Worm (Caenorhabditis elegans) whole organism, L1 larva: ENCODE measurements around the gene F56C3.4.
A peak's percentile ranks its signal among the peaks of the same experiment; 100 is the strongest.

Source experiments
- C04F5.9 ChIP-seq: sonication (generic microtip); optimal IDR thresholded peaks from 2 replicates; lab custom pipeline; 2016; ENCODE audit warnings: missing genetic modification characterization, missing compliant biosample characterization
- C34B4.2 ChIP-seq: sonication (generic microtip); optimal IDR thresholded peaks from 2 replicates; lab custom pipeline; 2017; ENCODE audit warnings: mild to moderate bottlenecking, missing genetic modification characterization, missing compliant biosample characterization
- F16B12.6 ChIP-seq: fragments of 150-350 bp; optimal IDR thresholded peaks from 2 replicates; lab custom pipeline; 2014; ENCODE audit warnings: missing biosample characterization, missing genetic modification characterization
- aha-1 ChIP-seq: fragments of 150-350 bp; optimal IDR thresholded peaks from 2 replicates; lab custom pipeline; 2014; ENCODE audit warnings: missing biosample characterization, missing genetic modification characterization
- ama-1 ChIP-seq: fragments of 150-350 bp; optimal IDR thresholded peaks from 2 replicates; lab custom pipeline; 2014
- blmp-1 ChIP-seq: fragments of 150-350 bp; optimal IDR thresholded peaks from 2 replicates; lab custom pipeline; 2014; ENCODE audit warnings: missing biosample characterization, missing genetic modification characterization
- ceh-8 ChIP-seq: fragments of 200-800 bp; sonication (Bioruptor generic); optimal IDR thresholded peaks from 2 replicates; lab custom pipeline; 2018; ENCODE audit warnings: mild to moderate bottlenecking, missing genetic modification characterization, moderate library complexity, missing compliant biosample characterization
- ceh-82 ChIP-seq, 3 experiments: fragments of 150-350 bp in 1 of 3; sonication (generic microtip) in 2 of 3; optimal IDR thresholded peaks; 2 replicates each; lab custom pipeline; 2014 to 2017; ENCODE audit warnings: missing biosample characterization in 3 of 3, missing genetic modification characterization in 3 of 3
- ces-1 ChIP-seq: fragments of 150-350 bp; optimal IDR thresholded peaks from 2 replicates; lab custom pipeline; 2014; ENCODE audit warnings: missing biosample characterization, missing genetic modification reagents, missing genetic modification characterization
- dpl-1 ChIP-seq, 3 experiments: fragments of 150-350 bp in 2 of 3; sonication (generic microtip) in 1 of 3; optimal IDR thresholded peaks; 2 replicates each; lab custom pipeline; 2014 to 2017; ENCODE audit warnings: missing biosample characterization in 3 of 3, missing genetic modification characterization in 3 of 3, missing genetic modification reagents in 3 of 3
- dsc-1 ChIP-seq: sonication (generic microtip); optimal IDR thresholded peaks from 2 replicates; lab custom pipeline; 2016; ENCODE audit warnings: mild to moderate bottlenecking, missing genetic modification characterization, missing compliant biosample characterization
- efl-1 ChIP-seq, 4 experiments: fragments of 150-350 bp; optimal IDR thresholded peaks in 3 of 4; peaks in 1 of 4; 1 replicate in 1 of 4; 2 replicates in 3 of 4; lab custom pipeline; 2014; ENCODE audit warnings: missing biosample characterization in 2 of 4, missing genetic modification characterization in 2 of 4, missing genetic modification reagents in 2 of 4
- egl-27 ChIP-seq, 2 experiments: fragments of 150-350 bp in 1 of 2; sonication (generic microtip); optimal IDR thresholded peaks; 3 replicates each; lab custom pipeline; 2017 to 2018; ENCODE audit warnings: missing biosample characterization in 2 of 2, missing genetic modification characterization in 2 of 2, missing genetic modification reagents in 2 of 2
- ets-5 ChIP-seq: fragments of 200-800 bp; sonication (Bioruptor generic); IDR thresholded peaks from 2 replicates; pipeline ENCODE4 v1.3.6; 2022; ENCODE audit warnings: missing genetic modification characterization, missing compliant biosample characterization
- fkh-10 ChIP-seq: sonication (generic microtip); optimal IDR thresholded peaks from 2 replicates; lab custom pipeline; 2017; ENCODE audit warnings: missing biosample characterization, missing genetic modification reagents, missing genetic modification characterization
- fkh-4 ChIP-seq: sonication (generic microtip); optimal IDR thresholded peaks from 2 replicates; lab custom pipeline; 2016; ENCODE audit warnings: missing compliant biosample characterization, missing genetic modification characterization, borderline replicate concordance
- grh-1 ChIP-seq: fragments of 200-800 bp; sonication (Bioruptor generic); IDR thresholded peaks from 2 replicates; pipeline ENCODE4 v1.3.6; 2022; ENCODE audit warnings: missing genetic modification reagents, missing genetic modification characterization, missing compliant biosample characterization
- hpl-2 ChIP-seq: fragments of 150-350 bp; optimal IDR thresholded peaks from 2 replicates; lab custom pipeline; 2014; ENCODE audit warnings: missing biosample characterization, missing genetic modification reagents, missing genetic modification characterization
- jun-1 ChIP-seq: fragments of 150-350 bp; optimal IDR thresholded peaks from 2 replicates; lab custom pipeline; 2014; ENCODE audit warnings: missing biosample characterization, missing genetic modification reagents, missing genetic modification characterization
- lin-13 ChIP-seq: fragments of 150-350 bp; optimal IDR thresholded peaks from 2 replicates; lab custom pipeline; 2014; ENCODE audit warnings: missing biosample characterization, missing genetic modification reagents, missing genetic modification characterization
- lin-14 ChIP-seq: fragments of 200-800 bp; sonication (Bioruptor generic); optimal IDR thresholded peaks from 2 replicates; lab custom pipeline; 2018; ENCODE audit warnings: mild to moderate bottlenecking, missing genetic modification characterization, moderate library complexity, missing compliant biosample characterization
- lin-15B ChIP-seq: fragments of 150-350 bp; sonication (generic microtip); optimal IDR thresholded peaks from 3 replicates; lab custom pipeline; 2014; ENCODE audit warnings: missing biosample characterization, missing genetic modification characterization
- lin-35 ChIP-seq, 2 experiments: fragments of 150-350 bp; optimal IDR thresholded peaks; 2 replicates each; lab custom pipeline; 2014; ENCODE audit warnings: missing biosample characterization in 2 of 2, missing genetic modification characterization in 2 of 2, missing genetic modification reagents in 2 of 2
- lir-3 ChIP-seq: sonication (generic microtip); optimal IDR thresholded peaks from 2 replicates; lab custom pipeline; 2016; ENCODE audit warnings: mild to moderate bottlenecking, missing genetic modification characterization, moderate library complexity, missing compliant biosample characterization; ENCODE audit not compliant: poor library complexity
- lsy-2 ChIP-seq, 2 experiments: fragments of 150-350 bp; optimal IDR thresholded peaks; 2 replicates each; lab custom pipeline; 2014; ENCODE audit warnings: missing biosample characterization in 2 of 2, missing genetic modification characterization in 2 of 2
- mab-9 ChIP-seq: fragments of 200-800 bp; sonication (Bioruptor generic); IDR thresholded peaks from 2 replicates; pipeline ENCODE4 v1.3.6; 2022; ENCODE audit warnings: missing genetic modification reagents, missing genetic modification characterization, missing compliant biosample characterization
- mdl-1 ChIP-seq, 2 experiments: fragments of 150-350 bp; optimal IDR thresholded peaks; 2 replicates each; lab custom pipeline; 2014 to 2017; ENCODE audit warnings: missing biosample characterization in 2 of 2, missing genetic modification characterization in 2 of 2, inconsistent platforms in 1 of 2
- mef-2 ChIP-seq: fragments of 150-350 bp; optimal IDR thresholded peaks from 2 replicates; lab custom pipeline; 2014; ENCODE audit warnings: missing biosample characterization, missing genetic modification characterization
- nhr-12 ChIP-seq: sonication (generic microtip); optimal IDR thresholded peaks from 2 replicates; lab custom pipeline; 2017; ENCODE audit warnings: missing biosample characterization, missing genetic modification characterization
- nhr-19 ChIP-seq: fragments of 200-800 bp; sonication (Bioruptor generic); conservative IDR thresholded peaks from 2 replicates; pipeline ENCODE4 v1.3.6; 2022; ENCODE audit warnings: missing genetic modification characterization, missing compliant biosample characterization
- nhr-20 ChIP-seq: sonication (generic microtip); optimal IDR thresholded peaks from 2 replicates; lab custom pipeline; 2016; ENCODE audit warnings: mild to moderate bottlenecking, missing genetic modification characterization, missing compliant biosample characterization
- nhr-76 ChIP-seq: sonication (generic microtip); optimal IDR thresholded peaks from 2 replicates; lab custom pipeline; 2017; ENCODE audit warnings: missing biosample characterization, missing genetic modification characterization
- nhr-77 ChIP-seq: fragments of 150-350 bp; optimal IDR thresholded peaks from 2 replicates; lab custom pipeline; 2014; ENCODE audit warnings: missing biosample characterization, missing genetic modification characterization
- nhr-84 ChIP-seq: sonication (generic microtip); optimal IDR thresholded peaks from 2 replicates; lab custom pipeline; 2017; ENCODE audit warnings: missing biosample characterization, missing genetic modification characterization
- nhr-85 ChIP-seq: sonication (generic microtip); peaks from one replicate; lab custom pipeline; 2016; ENCODE audit warnings: missing genetic modification characterization, inconsistent platforms, missing compliant biosample characterization
- pqm-1 ChIP-seq: sonication (generic microtip); optimal IDR thresholded peaks from 3 replicates; lab custom pipeline; 2017; ENCODE audit warnings: missing biosample characterization, missing genetic modification characterization
- rnt-1 ChIP-seq: sonication (generic microtip); optimal IDR thresholded peaks from 2 replicates; lab custom pipeline; 2016; ENCODE audit warnings: mild to moderate bottlenecking, missing genetic modification characterization, moderate library complexity, missing compliant biosample characterization
- skn-1 ChIP-seq: fragments of 150-350 bp; optimal IDR thresholded peaks from 2 replicates; lab custom pipeline; 2014; ENCODE audit warnings: missing biosample characterization, missing genetic modification characterization
- sox-4 ChIP-seq: sonication (generic microtip); optimal IDR thresholded peaks from 2 replicates; lab custom pipeline; 2016; ENCODE audit warnings: missing genetic modification characterization, missing compliant biosample characterization
- swsn-7 ChIP-seq: sonication (generic microtip); optimal IDR thresholded peaks from 2 replicates; lab custom pipeline; 2016; ENCODE audit warnings: missing genetic modification characterization, missing compliant biosample characterization
- tbx-2 ChIP-seq: sonication (generic microtip); optimal IDR thresholded peaks from 2 replicates; lab custom pipeline; 2016; ENCODE audit warnings: missing genetic modification characterization, missing compliant biosample characterization
- unc-98 ChIP-seq: fragments of 200-800 bp; sonication (Bioruptor generic); IDR thresholded peaks from 2 replicates; pipeline ENCODE4 v1.3.6; 2022; ENCODE audit warnings: missing genetic modification characterization, missing compliant biosample characterization
- ztf-4 ChIP-seq: fragments of 150-350 bp; optimal IDR thresholded peaks from 2 replicates; lab custom pipeline; 2014; ENCODE audit warnings: missing biosample characterization, missing genetic modification characterization

The F56C3.4 gene

DNA sequence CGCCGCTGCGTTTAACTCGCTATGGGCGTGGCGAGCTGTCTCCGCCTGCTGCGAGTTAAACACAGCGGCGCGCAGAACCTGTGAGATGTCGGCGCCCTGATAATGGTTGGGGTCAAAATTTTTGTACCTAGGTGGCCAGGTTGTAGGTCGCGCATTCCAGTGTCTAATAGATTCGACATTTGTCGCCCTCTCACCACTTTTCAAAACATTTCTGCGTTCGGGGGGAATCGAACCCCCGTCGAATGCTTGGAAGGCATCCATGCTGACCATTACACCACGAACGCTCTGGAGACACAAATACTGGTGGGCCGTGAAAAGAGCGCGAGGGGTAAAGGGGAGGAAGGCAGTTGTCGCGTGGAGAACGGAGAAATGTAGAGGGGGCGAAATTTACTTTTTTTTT, 18.9 kb upstream of the F56C3.4 start (continued):
- TF ChIP-seq aha-1 = no peak
- no peak for TF ChIP-seq nhr-85 (tag; lab: Kevin White, UChicago)
- no peak for TF ChIP-seq ama-1
- TF ChIP-seq lin-14 (GFP tag; lab: Kevin White, UChicago) = peak; percentile 49
- TF ChIP-seq nhr-20 = peak; percentile 34
- TF ChIP-seq ets-5 (GFP tag; lab: Robert Waterston, UW) = no peak
- TF ChIP-seq ceh-82 (tag; optimal IDR thresholded peaks at IDR 0.05; lab: Kevin White, UChicago) = peak; percentile 33 to 65 (median 58)
- no peak for TF ChIP-seq fkh-4 (tag; lab: Kevin White, UChicago)
- TF ChIP-seq F16B12.6 (tag; lab: Kevin White, UChicago) = no peak
- no peak for TF ChIP-seq lir-3 (tag; lab: Kevin White, UChicago)
- TF ChIP-seq C34B4.2 (tag; lab: Kevin White, UChicago) = no peak
- TF ChIP-seq sox-4 (tag; lab: Kevin White, UChicago) = no peak
- TF ChIP-seq dpl-1 (GFP tag; optimal IDR thresholded peaks at IDR 0.05; lab: Kevin White, UChicago) = peak in 1 of 3 experiments; percentile 19
- no peak for TF ChIP-seq ztf-4
- peak; percentile 81 for TF ChIP-seq skn-1 (tag; lab: Kevin White, UChicago)
- TF ChIP-seq lin-13 (GFP tag; lab: Kevin White, UChicago) = no peak
- peak; percentile 33 for TF ChIP-seq swsn-7 (tag; lab: Kevin White, UChicago)
- TF ChIP-seq grh-1 (GFP tag; lab: Robert Waterston, UW) = peak; percentile 41
- TF ChIP-seq ces-1 (GFP tag; lab: Kevin White, UChicago) = no peak
- no peak for TF ChIP-seq lin-15B
- no peak for TF ChIP-seq hpl-2 (GFP tag; lab: Kevin White, UChicago)
- no peak for TF ChIP-seq mef-2 (tag; lab: Kevin White, UChicago)
- peak; percentile 64 for TF ChIP-seq nhr-19 (GFP tag; lab: Robert Waterston, UW)
- TF ChIP-seq nhr-77 (tag; lab: Kevin White, UChicago) = peak; percentile 32
- peak; percentile 55 for TF ChIP-seq ceh-8 (GFP tag; lab: Kevin White, UChicago)
- peak in 1 of 2 experiments; percentile 62 for TF ChIP-seq lin-35 (GFP tag; optimal IDR thresholded peaks at IDR 0.05; lab: Kevin White, UChicago)
- TF ChIP-seq blmp-1 (tag; lab: Kevin White, UChicago) = no peak
- TF ChIP-seq C04F5.9 = no peak
- TF ChIP-seq tbx-2 = peak; percentile 4
- TF ChIP-seq jun-1 (tag; lab: Kevin White, UChicago) = peak; percentile 68
- peak; percentile 67 for TF ChIP-seq dsc-1
- TF ChIP-seq pqm-1 (tag; lab: Kevin White, UChicago) = no peak
- TF ChIP-seq, all 84 proteins: peak for 32

DNA sequence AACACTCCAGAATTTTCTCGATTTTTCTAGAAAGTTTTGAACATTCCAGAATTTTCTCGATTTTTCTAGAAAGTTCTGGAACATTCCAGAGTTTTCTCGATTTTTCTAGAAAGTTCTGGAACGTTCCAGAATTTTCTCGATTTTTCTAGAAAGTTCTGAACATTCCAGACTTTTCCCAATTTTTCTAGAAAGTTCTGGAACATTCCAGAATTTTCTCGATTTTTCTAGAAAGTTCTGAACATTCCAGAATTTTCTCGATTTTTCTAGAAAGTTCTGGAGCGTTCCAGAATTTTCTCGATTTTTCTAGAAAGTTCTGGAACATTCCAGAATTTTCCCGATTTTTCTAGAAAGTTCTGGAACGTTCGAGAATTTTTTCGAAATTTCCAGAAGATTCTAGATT, 14.5 kb upstream of the F56C3.4 start:
- TF ChIP-seq mab-9 (GFP tag; lab: Robert Waterston, UW) (0 out of 2 replicates have a peak, but pooled peaks have one; percentile 14), unc-98 (GFP tag; lab: Robert Waterston, UW) (0 out of 2 replicates have a peak, but pooled peaks have one; percentile 45)

DNA sequence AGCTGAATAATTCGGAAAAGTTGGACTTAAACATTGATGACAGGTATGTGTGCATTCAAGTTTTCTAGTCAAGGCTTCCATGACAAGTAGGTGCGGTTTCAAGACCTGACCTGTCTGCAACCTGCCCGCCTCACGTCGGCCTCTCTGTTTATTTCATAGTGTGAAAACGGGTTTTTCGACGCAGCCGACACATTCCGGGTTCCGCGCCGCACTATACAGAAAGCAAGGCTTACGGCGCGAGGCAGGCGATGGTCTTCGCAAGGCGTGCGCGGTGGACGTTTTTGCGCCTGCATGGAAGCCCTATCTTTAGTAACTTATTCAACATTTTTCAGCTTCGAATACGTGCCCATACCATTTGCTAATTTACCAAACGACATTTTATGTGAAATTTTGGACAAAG, 11.9 kb upstream of the F56C3.4 start:
- TF ChIP-seq ces-1 (GFP tag; lab: Kevin White, UChicago) = no peak
- TF ChIP-seq lsy-2 (tag; optimal IDR thresholded peaks at IDR 0.05; lab: Kevin White, UChicago) = no peak
- no peak for TF ChIP-seq nhr-84 (tag; lab: Kevin White, UChicago)
- no peak for TF ChIP-seq lin-15B
- TF ChIP-seq fkh-4 (tag; lab: Kevin White, UChicago) = no peak
- no peak for TF ChIP-seq hpl-2 (GFP tag; lab: Kevin White, UChicago)
- no peak for TF ChIP-seq mdl-1 (tag; optimal IDR thresholded peaks at IDR 0.05; lab: Kevin White, UChicago)
- no peak for TF ChIP-seq efl-1 (optimal IDR thresholded peaks at IDR 0.05; lab: Kevin White, UChicago)
- no peak for TF ChIP-seq efl-1 (GFP tag; optimal IDR thresholded peaks at IDR 0.05 in 1 of 2; lab: Kevin White, UChicago)
- TF ChIP-seq nhr-12 (tag; lab: Kevin White, UChicago) = no peak
- no peak for TF ChIP-seq mab-9 (GFP tag; lab: Robert Waterston, UW)
- no peak for TF ChIP-seq fkh-10
- TF ChIP-seq rnt-1 (tag; lab: Kevin White, UChicago) = no peak
- TF ChIP-seq nhr-76 (tag; lab: Kevin White, UChicago) = no peak
- no peak for TF ChIP-seq egl-27 (tag; optimal IDR thresholded peaks at IDR 0.05; lab: Kevin White, UChicago)
- no peak for TF ChIP-seq C04F5.9
